Fruit fly (Drosophila melanogaster): Measurements from ENCODE around the gene CG31550.
A peak's percentile ranks its signal among the peaks of the same experiment; 100 is the strongest.

CG31550 gene

DNA sequence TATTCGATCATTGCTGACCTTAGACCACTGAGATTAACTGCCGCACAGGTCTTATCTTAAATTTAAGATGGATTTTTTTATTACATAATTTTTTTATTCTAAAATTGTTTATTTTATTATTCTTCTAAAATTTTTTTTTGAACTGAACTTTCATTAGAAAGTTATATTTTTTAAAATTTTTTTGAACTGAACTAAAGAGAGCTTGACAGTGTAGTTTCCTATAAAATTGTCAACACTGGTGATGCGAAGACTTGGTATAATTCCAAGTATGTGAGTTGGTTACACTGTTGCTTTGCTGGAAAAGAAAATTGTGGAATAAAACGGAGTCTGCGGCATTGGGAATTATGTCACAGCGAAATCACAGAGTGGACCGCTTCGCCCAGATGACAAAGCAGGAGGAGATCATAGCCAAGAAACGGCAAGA is at the start of gene CG31550 (continued):
- TF ChIP-seq jumu (GFP tag; optimal IDR thresholded peaks at IDR 0.05) (no peak), cas (GFP tag; IDR thresholded peaks at IDR 0.05) (peak; percentile 57; the same call in 1 of the 2 replicates), tup (GFP tag; optimal IDR thresholded peaks at IDR 0.05) (no peak), Ptx1 (GFP tag; IDR thresholded peaks at IDR 0.05) (peak; percentile 87), ab (GFP tag; optimal IDR thresholded peaks at IDR 0.05) (no peak), CG6689 (GFP tag; IDR thresholded peaks at IDR 0.05) (peak; percentile 71), ham (GFP tag; IDR thresholded peaks at IDR 0.05) (no peak), CG2116 (GFP tag; optimal IDR thresholded peaks at IDR 0.05) (peak; percentile 50), CG1529 (GFP tag; optimal IDR thresholded peaks at IDR 0.05) (no peak), pho (GFP tag; optimal IDR thresholded peaks at IDR 0.05) (peak; percentile 39), sim (GFP tag; IDR thresholded peaks at IDR 0.05) (no peak), org-1 (GFP tag; optimal IDR thresholded peaks at IDR 0.05) (no peak), HLH4C (GFP tag; IDR thresholded peaks at IDR 0.05; ENCODE audit: partially characterized antibody) (0 out of 3 replicates have a peak, but pooled peaks have one; percentile 34), CG13296 (GFP tag; optimal IDR thresholded peaks at IDR 0.05) (peak; percentile 67), CG17328 (GFP tag; IDR thresholded peaks at IDR 0.05) (peak; percentile 67; the same call in 1 of the 2 replicates), Neu2 (GFP tag; optimal IDR thresholded peaks at IDR 0.05; ENCODE audit: borderline replicate concordance) (no peak), CG12071 (GFP tag; optimal IDR thresholded peaks at IDR 0.05) (no peak), eyg (GFP tag; optimal IDR thresholded peaks at IDR 0.05) (no peak), CG17829 (tag; optimal IDR thresholded peaks at IDR 0.05) (peak; percentile 81), ap (GFP tag; IDR thresholded peaks at IDR 0.05) (peak; percentile 68), tx (GFP tag; optimal IDR thresholded peaks at IDR 0.05) (peak; percentile 14), so (GFP tag; IDR thresholded peaks at IDR 0.05) (no peak), nau (GFP tag; optimal IDR thresholded peaks at IDR 0.05) (no peak), Ssrp (tag; optimal IDR thresholded peaks at IDR 0.05) (peak; percentile 75), wdn (GFP tag; IDR thresholded peaks at IDR 0.05) (peak; percentile 60), Pdp1 (GFP tag; optimal IDR thresholded peaks at IDR 0.05) (peak; percentile 14 to 87), CG3163 (GFP tag; optimal IDR thresholded peaks at IDR 0.05) (no peak), CG9932 (GFP tag; IDR thresholded peaks at IDR 0.05) (peak; percentile 90), vfl (GFP tag; optimal IDR thresholded peaks at IDR 0.05) (peak; percentile 11), H15 (GFP tag; IDR thresholded peaks at IDR 0.05) (peak; percentile 72; the same call in 2 of the 3 replicates), nmo (GFP tag; optimal IDR thresholded peaks at IDR 0.05) (peak; percentile 87), CG18619 (GFP tag; optimal IDR thresholded peaks at IDR 0.05) (peak; percentile 43), CG18764 (GFP tag; optimal IDR thresholded peaks at IDR 0.05) (peak; percentile 57), hb (GFP tag; IDR thresholded peaks at IDR 0.05; ENCODE audit: partially characterized antibody) (no peak)

DNA sequence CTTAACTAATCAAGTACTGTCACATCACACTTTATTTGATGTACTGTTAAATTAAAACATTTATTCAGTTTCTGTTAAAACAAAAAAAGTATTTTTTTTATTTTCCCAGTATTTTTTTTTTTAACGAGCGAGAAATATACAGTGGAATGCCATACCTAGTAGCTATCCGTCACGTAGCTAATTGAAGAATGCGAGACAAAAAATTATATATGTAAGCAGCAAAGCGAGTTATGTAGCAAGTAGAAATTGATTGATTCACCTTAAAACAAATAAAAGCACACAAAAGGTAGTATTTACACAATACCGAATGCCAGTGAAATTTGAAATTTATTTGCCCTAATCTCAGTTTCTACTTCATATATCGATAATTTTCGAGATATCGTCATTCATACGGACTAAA is 46.6 kb upstream of the CG31550 start:
- TF ChIP-seq lbe (GFP tag; optimal IDR thresholded peaks at IDR 0.05) (no peak), MESR4 (GFP tag; optimal IDR thresholded peaks at IDR 0.05) (no peak), sim (GFP tag; IDR thresholded peaks at IDR 0.05) (no peak), CG4820 (GFP tag; optimal IDR thresholded peaks at IDR 0.05) (peak; percentile 14), bbx (GFP tag; IDR thresholded peaks at IDR 0.05; ENCODE audit: partially characterized antibody) (peak; percentile 33; the same call in 1 of the 2 replicates), CG30403 (GFP tag; optimal IDR thresholded peaks at IDR 0.05) (no peak), CG11560 (tag; IDR thresholded peaks at IDR 0.05) (no peak), CG2202 (tag; optimal IDR thresholded peaks at IDR 0.05) (no peak), so (GFP tag; IDR thresholded peaks at IDR 0.05) (no peak), kay (GFP tag; optimal IDR thresholded peaks at IDR 0.05) (no peak), CG9437 (GFP tag; optimal IDR thresholded peaks at IDR 0.05) (no peak), sens (GFP tag) (no peak), CG1832 (GFP tag; optimal IDR thresholded peaks at IDR 0.05) (no peak), Nf-YA (GFP tag; IDR thresholded peaks at IDR 0.05) (no peak), CG11695 (GFP tag; IDR thresholded peaks at IDR 0.05) (no peak), CG18476 (GFP tag; optimal IDR thresholded peaks at IDR 0.05) (no peak), NK7.1 (GFP tag; optimal IDR thresholded peaks at IDR 0.05) (no peak), trem (tag; optimal IDR thresholded peaks at IDR 0.05) (peak; percentile 27), HLHmδ (GFP tag; optimal IDR thresholded peaks at IDR 0.05) (no peak), Atf-2 (GFP tag; optimal IDR thresholded peaks at IDR 0.05) (no peak), Fer3 (tag; optimal IDR thresholded peaks at IDR 0.05) (no peak)

Data from whole organism, embryonic.